Worm (Caenorhabditis elegans): Measurements from ENCODE around the gene Y47D7A.7.

Y47D7A.7 gene

DNA sequence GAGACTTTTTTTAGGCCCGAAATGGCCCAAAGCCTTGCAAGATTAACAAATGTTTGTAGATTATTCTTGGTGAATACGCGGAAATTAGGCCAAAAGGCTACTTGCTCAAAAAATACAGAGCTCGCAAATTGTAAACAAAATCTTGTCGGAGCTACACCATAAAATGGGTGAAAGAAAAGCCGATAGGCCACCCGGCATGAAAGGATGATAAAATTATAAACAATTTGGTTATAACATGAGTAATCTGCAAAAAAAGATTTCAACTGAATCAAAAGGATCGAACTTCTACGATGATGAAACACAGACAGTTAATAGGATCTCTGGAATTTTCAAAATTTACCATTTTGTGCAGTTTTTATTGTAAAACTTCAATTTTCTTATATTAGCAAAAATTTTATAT, 21.5 kb downstream of the Y47D7A.7 start (continued):
- TF ChIP-seq tbx-9 (tag; optimal IDR thresholded peaks at IDR 0.05; ENCODE audit: borderline replicate concordance) (no peak), lin-54 (GFP tag; optimal IDR thresholded peaks at IDR 0.05) (no peak), athp-1 (tag; optimal IDR thresholded peaks at IDR 0.05) (no peak), egrh-3 (GFP tag; IDR thresholded peaks at IDR 0.05) (no peak)

DNA sequence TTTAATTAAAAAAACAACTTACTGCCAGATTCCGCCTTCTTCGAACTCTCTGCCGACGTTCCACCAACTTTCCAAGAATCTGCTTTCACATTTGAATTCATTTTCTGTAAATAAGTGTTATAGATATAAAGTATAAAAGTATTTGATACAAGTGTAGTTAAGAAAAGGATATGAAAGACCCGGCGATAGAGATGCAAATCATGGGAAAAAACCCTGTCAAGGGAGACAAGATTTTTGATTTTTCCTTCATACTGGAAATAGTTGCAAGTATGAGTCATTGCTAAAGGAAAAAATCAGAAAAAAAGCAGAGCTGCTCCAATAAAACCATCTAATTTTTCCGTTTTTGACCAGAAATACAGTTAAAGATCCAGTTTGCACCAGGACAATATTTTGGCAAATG, 23.4 kb downstream of the Y47D7A.7 start, which contains the start of gene F13A2.3:
Gene F13A2.3, minus strand, starts transcription at position 101 of the 400 bp plus-strand sequence.
- TF ChIP-seq ZK185.1 (tag; optimal IDR thresholded peaks at IDR 0.05; ENCODE audit: poor library complexity, severe bottlenecking) (no peak), K12H6.12 (tag; optimal IDR thresholded peaks at IDR 0.05) (no peak), madf-10 (tag; optimal IDR thresholded peaks at IDR 0.05) (no peak), D2030.7 (GFP tag; IDR thresholded peaks at IDR 0.05) (no peak), ama-1 (optimal IDR thresholded peaks at IDR 0.05) (no peak), ama-1 (GFP tag; optimal IDR thresholded peaks at IDR 0.05) (no peak), ceh-91 (GFP tag; IDR thresholded peaks at IDR 0.05) (no peak), nhr-90 (tag; optimal IDR thresholded peaks at IDR 0.05) (no peak), B0035.1 (tag; optimal IDR thresholded peaks at IDR 0.05) (no peak), snpc-3.4 (tag; optimal IDR thresholded peaks at IDR 0.05) (no peak), nfya-2 (GFP tag; IDR thresholded peaks at IDR 0.05) (no peak), F22D6.2 (tag; optimal IDR thresholded peaks at IDR 0.05) (no peak), egrh-3 (GFP tag; IDR thresholded peaks at IDR 0.05) (no peak), ztf-28 (GFP tag; IDR thresholded peaks at IDR 0.05) (no peak), hlh-26 (GFP tag; conservative IDR thresholded peaks at IDR 0.05) (no peak)

DNA sequence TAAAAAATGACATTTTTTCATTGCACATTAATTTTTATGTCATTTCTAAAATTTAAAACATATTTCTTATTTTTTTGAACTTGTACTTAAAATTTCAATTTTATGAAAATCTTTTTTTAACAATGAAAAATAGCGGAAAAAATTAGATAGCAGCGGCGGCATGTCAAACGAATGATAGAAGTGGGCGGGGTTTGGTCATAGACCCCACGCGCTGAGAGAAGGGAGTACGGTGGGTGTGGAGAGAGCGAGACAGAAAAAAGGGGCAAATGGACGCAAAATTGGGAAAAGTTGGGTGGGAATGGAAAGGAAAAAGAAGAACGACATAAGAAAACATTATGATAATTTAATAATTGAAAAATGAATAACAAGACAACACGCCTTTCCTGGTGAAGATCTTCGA, 31.8 kb downstream of the Y47D7A.7 start:
- TF ChIP-seq gei-17 (GFP tag; optimal IDR thresholded peaks at IDR 0.05) (no peak), cebp-2 (GFP tag; IDR thresholded peaks at IDR 0.05) (no peak), lin-54 (GFP tag; optimal IDR thresholded peaks at IDR 0.05) (no peak), aptf-2 (GFP tag; conservative IDR thresholded peaks at IDR 0.05) (no peak), chd-7 (tag; optimal IDR thresholded peaks at IDR 0.05) (no peak), lsl-1 (GFP tag; optimal IDR thresholded peaks at IDR 0.05) (no peak), hlh-26 (GFP tag; conservative IDR thresholded peaks at IDR 0.05) (no peak), madf-6 (GFP tag; IDR thresholded peaks at IDR 0.05) (no peak), rec-8 (tag; optimal IDR thresholded peaks at IDR 0.05) (no peak), hrde-1 (tag; optimal IDR thresholded peaks at IDR 0.05; ENCODE audit: borderline replicate concordance) (no peak), ceh-79 (tag; optimal IDR thresholded peaks at IDR 0.05) (no peak), nfyb-1 (GFP tag; IDR thresholded peaks at IDR 0.05) (no peak), pbrm-1 (GFP tag; IDR thresholded peaks at IDR 0.05) (no peak), Y67H2A.10 (GFP tag; conservative IDR thresholded peaks at IDR 0.05) (no peak), attf-5 (GFP tag; optimal IDR thresholded peaks at IDR 0.05) (no peak)

DNA sequence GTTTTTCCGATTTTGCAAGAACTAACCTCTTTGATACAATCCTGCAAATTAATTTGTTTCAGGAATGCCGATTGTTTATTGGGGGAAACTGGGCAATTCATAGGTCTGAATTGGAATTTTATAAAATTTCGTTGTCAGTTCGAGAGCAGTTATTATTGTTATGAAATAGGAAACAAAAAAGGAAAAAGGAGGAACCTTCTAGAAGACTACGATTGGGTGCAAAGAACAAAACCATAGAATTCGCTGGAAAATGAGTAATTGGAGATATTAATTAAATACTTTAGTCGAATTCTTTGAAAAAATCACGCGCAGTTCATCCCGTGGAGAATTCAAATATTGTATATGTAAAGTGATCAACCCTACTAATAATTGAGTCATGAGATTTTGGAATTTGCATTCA, 32.3 kb downstream of the Y47D7A.7 start, which contains the start of gene F13A2.9:
Gene F13A2.9, minus strand, starts transcription at position 101 of the 400 bp plus-strand sequence.
- TF ChIP-seq hmg-20 (GFP tag; IDR thresholded peaks at IDR 0.05) (no peak), cebp-2 (GFP tag; IDR thresholded peaks at IDR 0.05) (no peak), hlh-12 (tag; optimal IDR thresholded peaks at IDR 0.05) (no peak), B0336.3 (GFP tag; IDR thresholded peaks at IDR 0.05) (no peak), pbrm-1 (GFP tag; IDR thresholded peaks at IDR 0.05) (no peak), lir-1 (GFP tag; conservative IDR thresholded peaks at IDR 0.05) (no peak)
